Worm (Caenorhabditis elegans): ENCODE data around the gene K09D9.1.

K09D9.1 gene

ce11 chrV:3979819-3980218, 45.0 kb upstream of the K09D9.1 start, which contains the start of gene nlp-31:
TSS of gene nlp-31 (plus strand) at chrV:3980055.
- TF ChIP-seq snpc-4 (tag; optimal IDR thresholded peaks at IDR 0.05) (no peak), nhr-129 (tag; optimal IDR thresholded peaks at IDR 0.05) (no peak), unc-62 (GFP tag; optimal IDR thresholded peaks at IDR 0.05) (no peak), nhr-21 (tag; optimal IDR thresholded peaks at IDR 0.05) (peak; percentile 73), elt-1 (tag; optimal IDR thresholded peaks at IDR 0.05) (no peak), unc-39 (tag; optimal IDR thresholded peaks at IDR 0.05) (no peak), peb-1 (tag; optimal IDR thresholded peaks at IDR 0.05) (no peak), fos-1 (tag; optimal IDR thresholded peaks at IDR 0.05) (peak; percentile 34), dmd-4 (tag; optimal IDR thresholded peaks at IDR 0.05) (no peak), egl-27 (tag; optimal IDR thresholded peaks at IDR 0.05) (no peak), unc-55 (GFP tag; optimal IDR thresholded peaks at IDR 0.05) (no peak), nhr-77 (tag; optimal IDR thresholded peaks at IDR 0.05) (no peak), skn-1 (tag; optimal IDR thresholded peaks at IDR 0.05) (no peak), ztf-4 (tag; optimal IDR thresholded peaks at IDR 0.05) (no peak), lin-13 (GFP tag; optimal IDR thresholded peaks at IDR 0.05) (no peak), lin-11 (tag; optimal IDR thresholded peaks at IDR 0.05) (no peak), Y55F3AM.14 (GFP tag; optimal IDR thresholded peaks at IDR 0.05) (no peak), nhr-12 (tag; optimal IDR thresholded peaks at IDR 0.05) (no peak), ceh-82 (tag; optimal IDR thresholded peaks at IDR 0.05) (no peak), lin-39 (tag; optimal IDR thresholded peaks at IDR 0.05) (no peak), mdl-1 (tag; optimal IDR thresholded peaks at IDR 0.05) (peak in 1 of 2 experiments; percentile 23), ceh-16 (tag; optimal IDR thresholded peaks at IDR 0.05) (no peak), nhr-23 (tag; optimal IDR thresholded peaks at IDR 0.05) (no peak), ZK546.5 (tag; optimal IDR thresholded peaks at IDR 0.05) (no peak), sma-9 (GFP tag; optimal IDR thresholded peaks at IDR 0.05) (peak; percentile 69), sma-9 (tag; optimal IDR thresholded peaks at IDR 0.05) (no peak), mab-5 (tag; optimal IDR thresholded peaks at IDR 0.05) (no peak), C34F6.9 (tag; optimal IDR thresholded peaks at IDR 0.05) (no peak), ztf-1 (GFP tag; conservative IDR thresholded peaks at IDR 0.05) (no peak), blmp-1 (tag; optimal IDR thresholded peaks at IDR 0.05; ENCODE audit: insufficient read depth) (peak; percentile 57), gmeb-1 (tag; optimal IDR thresholded peaks at IDR 0.05) (no peak), mbf-1 (tag; optimal IDR thresholded peaks at IDR 0.05) (no peak), R02D3.7 (tag; optimal IDR thresholded peaks at IDR 0.05) (no peak), ama-1 (optimal IDR thresholded peaks at IDR 0.05) (no peak), crh-2 (tag; optimal IDR thresholded peaks at IDR 0.05) (peak; percentile 5), nhr-237 (tag; optimal IDR thresholded peaks at IDR 0.05) (no peak), nhr-6 (tag; optimal IDR thresholded peaks at IDR 0.05) (no peak), F13H6.1 (tag; optimal IDR thresholded peaks at IDR 0.05) (peak; percentile 10), nhr-10 (tag; optimal IDR thresholded peaks at IDR 0.05) (no peak), lsy-2 (tag; optimal IDR thresholded peaks at IDR 0.05) (no peak), nhr-25 (tag; optimal IDR thresholded peaks at IDR 0.05) (peak; percentile 77), ztf-11 (tag; optimal IDR thresholded peaks at IDR 0.05) (no peak), sma-3 (GFP tag; optimal IDR thresholded peaks at IDR 0.05) (peak; percentile 90), elt-3 (tag; optimal IDR thresholded peaks at IDR 0.05) (no peak), alr-1 (tag; optimal IDR thresholded peaks at IDR 0.05) (no peak), aly-2 (tag; optimal IDR thresholded peaks at IDR 0.05) (no peak), nhr-11 (tag; optimal IDR thresholded peaks at IDR 0.05) (no peak), zag-1 (tag; optimal IDR thresholded peaks at IDR 0.05) (no peak)
